Fruit fly (Drosophila melanogaster) ovary, adult (tissue): ENCODE measurements around the gene p38a.
A peak's percentile ranks its signal among the peaks of the same experiment; 100 is the strongest.

ENCODE experiments used
- CG17801 ChIP-seq: fragments of 200-800 bp; optimal IDR thresholded peaks from 2 replicates; lab custom pipeline; 2019; ENCODE audit warnings: missing biosample characterization, mild to moderate bottlenecking, missing genetic modification characterization, moderate library complexity; ENCODE audit not compliant: partially characterized antibody

p38a gene

dm6 chr3R:24106059-24106631, 46.0 kb downstream of the p38a start:
- TF ChIP-seq CG17801 (GFP tag; lab: Kevin White, UChicago), result peak; percentile 61

dm6 chr3R:24105312-24105902, 46.7 kb downstream of the p38a start, which contains the start of gene Syx1A:
Syx1A (minus strand) TSS chr3R:24105763.
- peak; percentile 8 for TF ChIP-seq CG17801 (GFP tag; lab: Kevin White, UChicago)

dm6 chr3R:24104471-24105311, 47.4 kb downstream of the p38a start:
- TF ChIP-seq CG17801 (GFP tag; lab: Kevin White, UChicago), result peak; percentile 7

- no peak for TF ChIP-seq CG17801 (GFP tag; lab: Kevin White, UChicago)
These were observed 48.4 kb downstream of the p38a start for dm6 chr3R:24103708-24104107.

- no peak for TF ChIP-seq CG17801 (GFP tag; lab: Kevin White, UChicago)
These were observed 49.7 kb downstream of the p38a start for dm6 chr3R:24102387-24102786.

dm6 chr3R:24101437-24101836, 50.7 kb downstream of the p38a start:
- TF ChIP-seq CG17801 (GFP tag; lab: Kevin White, UChicago), result peak; percentile 74

dm6 chr3R:24100717-24101116, 51.4 kb downstream of the p38a start:
- TF ChIP-seq CG17801 (GFP tag; lab: Kevin White, UChicago), result no peak
